Fruit fly (Drosophila melanogaster) whole organism, prepupa: Measurements from ENCODE around the gene DPCoAC.
A peak's percentile ranks its signal among the peaks of the same experiment; 100 is the strongest.

Source experiments
- Blimp-1 ChIP-seq: fragments of 200-800 bp; sonication (Bioruptor generic); optimal IDR thresholded peaks from 3 replicates; lab custom pipeline; 2017; ENCODE audit warnings: missing biosample characterization, missing genetic modification characterization, mild to moderate bottlenecking, moderate library complexity, missing genetic modification reagents
- CG10631 ChIP-seq: fragments of 200-800 bp; sonication (Bioruptor generic); optimal IDR thresholded peaks from 2 replicates; lab custom pipeline; 2016; ENCODE audit warnings: missing biosample characterization, missing genetic modification characterization
- CG10669 ChIP-seq: fragments of 200-800 bp; sonication (Bioruptor generic); optimal IDR thresholded peaks from 3 replicates; lab custom pipeline; 2018; ENCODE audit warnings: missing biosample characterization, mild to moderate bottlenecking, missing genetic modification characterization, moderate library complexity
- CG11294 ChIP-seq: fragments of 200-800 bp; sonication (Bioruptor generic); IDR thresholded peaks from 2 replicates; pipeline ENCODE4 v1.3.6; 2022; ENCODE audit warnings: missing biosample characterization, missing genetic modification characterization
- CG11902 ChIP-seq: fragments of 200-800 bp; sonication (Bioruptor generic); optimal IDR thresholded peaks from 3 replicates; lab custom pipeline; 2016; ENCODE audit warnings: missing biosample characterization, missing genetic modification characterization
- CG15336 ChIP-seq: fragments of 200-800 bp; sonication (Bioruptor generic); IDR thresholded peaks from 2 replicates; pipeline ENCODE4 v1.3.6; 2022; ENCODE audit warnings: missing biosample characterization, missing genetic modification characterization
- CG1621 ChIP-seq: fragments of 200-800 bp; sonication (Bioruptor generic); optimal IDR thresholded peaks from 3 replicates; lab custom pipeline; 2018; ENCODE audit warnings: missing biosample characterization, mild to moderate bottlenecking, missing genetic modification characterization
- CG3032 ChIP-seq: fragments of 200-800 bp; optimal IDR thresholded peaks from 2 replicates; lab custom pipeline; 2019; ENCODE audit warnings: missing biosample characterization, mild to moderate bottlenecking, missing genetic modification characterization, moderate library complexity
- CG31627 ChIP-seq: fragments of 200-800 bp; sonication (Bioruptor generic); optimal IDR thresholded peaks from 3 replicates; lab custom pipeline; 2016; ENCODE audit warnings: missing biosample characterization, missing genetic modification characterization
- CG4318 ChIP-seq: fragments of 200-800 bp; sonication (Bioruptor generic); optimal IDR thresholded peaks from 3 replicates; lab custom pipeline; 2017; ENCODE audit warnings: missing biosample characterization, mild to moderate bottlenecking, missing genetic modification characterization
- CG6163 ChIP-seq: fragments of 200-800 bp; sonication (Bioruptor generic); IDR thresholded peaks from 3 replicates; pipeline ENCODE4 v1.3.6; 2022; ENCODE audit warnings: missing biosample characterization, missing genetic modification characterization
- CG6276 ChIP-seq: fragments of 200-800 bp; sonication (Bioruptor generic); optimal IDR thresholded peaks from 2 replicates; lab custom pipeline; 2017; ENCODE audit warnings: missing biosample characterization, mild to moderate bottlenecking, missing genetic modification characterization
- CG6854 ChIP-seq: fragments of 200-800 bp; sonication (Bioruptor generic); optimal IDR thresholded peaks from 2 replicates; lab custom pipeline; 2017; ENCODE audit warnings: missing biosample characterization, mild to moderate bottlenecking, missing genetic modification characterization
- CG8119 ChIP-seq: fragments of 200-800 bp; sonication (Bioruptor generic); IDR thresholded peaks from 3 replicates; pipeline ENCODE4 v1.3.6; 2022; ENCODE audit warnings: missing biosample characterization, missing genetic modification characterization
- CG8319 ChIP-seq: fragments of 200-800 bp; sonication (Bioruptor generic); optimal IDR thresholded peaks from 3 replicates; lab custom pipeline; 2016; ENCODE audit warnings: missing biosample characterization, missing genetic modification characterization
- CG9139 ChIP-seq: fragments of 200-800 bp; sonication (Bioruptor generic); optimal IDR thresholded peaks from 3 replicates; lab custom pipeline; 2017; ENCODE audit warnings: missing biosample characterization, mild to moderate bottlenecking, missing genetic modification characterization
- Eip75B ChIP-seq: fragments of 200-800 bp; sonication (Bioruptor generic); optimal IDR thresholded peaks from 3 replicates; lab custom pipeline; 2016; ENCODE audit warnings: missing biosample characterization, missing genetic modification characterization
- Eip78C ChIP-seq: fragments of 200-800 bp; sonication (Bioruptor generic); peaks from one replicate; lab custom pipeline; 2016; ENCODE audit warnings: missing biosample characterization, missing genetic modification characterization
- Eip93F ChIP-seq: fragments of 200-800 bp; sonication (Bioruptor generic); optimal IDR thresholded peaks from 2 replicates; lab custom pipeline; 2016; ENCODE audit warnings: missing biosample characterization, mild to moderate bottlenecking, missing genetic modification characterization
- Ets96B ChIP-seq: fragments of 200-800 bp; optimal IDR thresholded peaks from 2 replicates; lab custom pipeline; 2019; ENCODE audit warnings: missing biosample characterization, mild to moderate bottlenecking, missing genetic modification characterization, moderate library complexity
- Gug ChIP-seq: fragments of 200-800 bp; sonication (Bioruptor generic); IDR thresholded peaks from 2 replicates; pipeline ENCODE4 v1.3.6; 2022; ENCODE audit warnings: missing biosample characterization, missing genetic modification characterization
- Hr39 ChIP-seq: fragments of 200-800 bp; sonication (Bioruptor generic); optimal IDR thresholded peaks from 2 replicates; lab custom pipeline; 2016; ENCODE audit warnings: missing biosample characterization, missing genetic modification characterization
- Hr4 ChIP-seq: fragments of 200-800 bp; sonication (Bioruptor generic); optimal IDR thresholded peaks from 3 replicates; lab custom pipeline; 2016; ENCODE audit warnings: missing biosample characterization, missing genetic modification characterization
- Met ChIP-seq: fragments of 200-800 bp; sonication (Bioruptor generic); optimal IDR thresholded peaks from 3 replicates; lab custom pipeline; 2016; ENCODE audit warnings: missing biosample characterization, missing genetic modification characterization
- Smox ChIP-seq: fragments of 200-800 bp; sonication (Bioruptor generic); optimal IDR thresholded peaks from 3 replicates; lab custom pipeline; 2016; ENCODE audit warnings: missing biosample characterization, missing genetic modification characterization
- Sox102F ChIP-seq: fragments of 200-800 bp; sonication (Bioruptor generic); optimal IDR thresholded peaks from 2 replicates; lab custom pipeline; 2016; ENCODE audit warnings: missing biosample characterization, mild to moderate bottlenecking, missing genetic modification characterization
- Sox14 ChIP-seq: fragments of 200-800 bp; sonication (Bioruptor generic); optimal IDR thresholded peaks from 3 replicates; lab custom pipeline; 2016; ENCODE audit warnings: missing biosample characterization, missing genetic modification characterization
- Sox15 ChIP-seq: fragments of 200-800 bp; sonication (Bioruptor generic); optimal IDR thresholded peaks from 3 replicates; lab custom pipeline; 2016; ENCODE audit warnings: missing biosample characterization, missing genetic modification characterization
- achi ChIP-seq: fragments of 200-800 bp; sonication (Bioruptor generic); optimal IDR thresholded peaks from 3 replicates; lab custom pipeline; 2016; ENCODE audit warnings: missing biosample characterization, missing genetic modification characterization
- acj6 ChIP-seq: fragments of 200-800 bp; sonication (Bioruptor generic); optimal IDR thresholded peaks from 3 replicates; lab custom pipeline; 2016; ENCODE audit warnings: missing biosample characterization, missing genetic modification characterization
- cyc ChIP-seq: fragments of 200-800 bp; sonication (Bioruptor generic); optimal IDR thresholded peaks from 3 replicates; lab custom pipeline; 2016; ENCODE audit warnings: missing biosample characterization, missing genetic modification characterization
- dac ChIP-seq: fragments of 200-800 bp; sonication (Bioruptor generic); optimal IDR thresholded peaks from 2 replicates; lab custom pipeline; 2017; ENCODE audit warnings: missing biosample characterization, mild to moderate bottlenecking, missing genetic modification characterization
- dsx ChIP-seq: fragments of 200-800 bp; optimal IDR thresholded peaks from 3 replicates; lab custom pipeline; 2019; ENCODE audit warnings: missing biosample characterization, mild to moderate bottlenecking, missing genetic modification characterization, moderate library complexity; ENCODE audit not compliant: poor library complexity, severe bottlenecking
- eg ChIP-seq: fragments of 200-800 bp; sonication (Bioruptor generic); IDR thresholded peaks from 3 replicates; pipeline ENCODE4 v1.3.6; 2022; ENCODE audit warnings: missing biosample characterization, missing genetic modification characterization
- esn ChIP-seq: fragments of 200-800 bp; sonication (Bioruptor generic); optimal IDR thresholded peaks from 2 replicates; lab custom pipeline; 2016; ENCODE audit warnings: missing biosample characterization, mild to moderate bottlenecking, missing genetic modification characterization, moderate library complexity
- fd59A ChIP-seq: fragments of 200-800 bp; sonication (Bioruptor generic); optimal IDR thresholded peaks from 2 replicates; lab custom pipeline; 2017; ENCODE audit warnings: missing biosample characterization, mild to moderate bottlenecking, missing genetic modification characterization, missing genetic modification reagents
- fd85E ChIP-seq: fragments of 200-800 bp; sonication (Bioruptor generic); optimal IDR thresholded peaks from 3 replicates; lab custom pipeline; 2016; ENCODE audit warnings: missing biosample characterization, missing genetic modification characterization
- fkh ChIP-seq: fragments of 200-800 bp; sonication (Bioruptor generic); optimal IDR thresholded peaks from 3 replicates; lab custom pipeline; 2017; ENCODE audit warnings: missing biosample characterization, mild to moderate bottlenecking, missing genetic modification characterization, moderate library complexity
- lz ChIP-seq: fragments of 200-800 bp; sonication (Bioruptor generic); optimal IDR thresholded peaks from 3 replicates; lab custom pipeline; 2016; ENCODE audit warnings: missing biosample characterization, missing genetic modification characterization
- pdm3 ChIP-seq: fragments of 200-800 bp; sonication (Bioruptor generic); optimal IDR thresholded peaks from 3 replicates; lab custom pipeline; 2016; ENCODE audit warnings: missing biosample characterization, missing genetic modification characterization
- salr ChIP-seq, 2 experiments: fragments of 200-800 bp; sonication (Bioruptor generic); optimal IDR thresholded peaks; 3 replicates each; lab custom pipeline; 2016 to 2018; ENCODE audit warnings: missing biosample characterization in 2 of 2, missing genetic modification characterization in 2 of 2, mild to moderate bottlenecking in 1 of 2
- spab ChIP-seq: fragments of 200-800 bp; sonication (Bioruptor generic); optimal IDR thresholded peaks from 2 replicates; lab custom pipeline; 2017; ENCODE audit warnings: missing biosample characterization, mild to moderate bottlenecking, missing genetic modification characterization, missing genetic modification reagents
- svp ChIP-seq: fragments of 200-800 bp; sonication (Bioruptor generic); peaks from one replicate; lab custom pipeline; 2016; ENCODE audit warnings: missing biosample characterization, missing genetic modification characterization
- vri ChIP-seq: fragments of 200-800 bp; sonication (Bioruptor generic); optimal IDR thresholded peaks from 3 replicates; lab custom pipeline; 2016; ENCODE audit warnings: missing biosample characterization, mild to moderate bottlenecking, missing genetic modification characterization

Gene DPCoAC

dm6 chr3R:20550632-20551486, 6.6 kb downstream of the DPCoAC start (continued):
- TF ChIP-seq CG10631 (GFP tag; lab: Kevin White, UChicago) (no peak), CG3032 (tag; lab: Kevin White, UChicago) (no peak), dsx (GFP tag; lab: Kevin White, UChicago) (peak; percentile 51), Blimp-1 (GFP tag; lab: Kevin White, UChicago) (no peak), Eip78C (GFP tag; lab: Kevin White, UChicago) (peak; percentile 78), lz (GFP tag; lab: Kevin White, UChicago) (no peak), CG10669 (GFP tag; lab: Kevin White, UChicago) (no peak), Ets96B (tag; lab: Kevin White, UChicago) (peak; percentile 28), CG11294 (no peak; the same call in 1 of the 2 replicates)

- TF ChIP-seq Sox14 (peak; percentile 75), Hr4 (GFP tag; lab: Kevin White, UChicago) (peak; percentile 79), fd59A (GFP tag; lab: Kevin White, UChicago) (peak; percentile 85), CG6163 (peak; percentile 90), CG8119 (GFP tag; lab: Robert Waterston, UW) (peak; percentile 89), Ets96B (tag; lab: Kevin White, UChicago) (peak; percentile 91), Eip75B (GFP tag; lab: Kevin White, UChicago) (peak; percentile 84), Sox15 (GFP tag; lab: Kevin White, UChicago) (peak; percentile 86), Gug (GFP tag; lab: Robert Waterston, UW) (peak; percentile 72), CG15336 (GFP tag; lab: Robert Waterston, UW) (peak; percentile 87), lz (GFP tag; lab: Kevin White, UChicago) (peak; percentile 71), CG3032 (tag; lab: Kevin White, UChicago) (peak; percentile 89), fd85E (GFP tag; lab: Kevin White, UChicago) (peak; percentile 65), pdm3 (GFP tag; lab: Kevin White, UChicago) (peak; percentile 84), CG11902 (peak; percentile 81), Eip93F (GFP tag; lab: Kevin White, UChicago) (peak; percentile 34), Met (GFP tag; lab: Kevin White, UChicago) (peak; percentile 85), Eip78C (GFP tag; lab: Kevin White, UChicago) (peak; percentile 94), dsx (GFP tag; lab: Kevin White, UChicago) (peak; percentile 84), fkh (GFP tag; lab: Kevin White, UChicago) (no peak), dac (GFP tag; lab: Kevin White, UChicago) (peak; percentile 77), Blimp-1 (GFP tag; lab: Kevin White, UChicago) (peak; percentile 64), CG9139 (GFP tag; lab: Kevin White, UChicago) (peak; percentile 74), Hr39 (GFP tag; lab: Kevin White, UChicago) (peak; percentile 65), CG6276 (peak; percentile 75), achi (peak; percentile 91), CG31627 (GFP tag; lab: Kevin White, UChicago) (peak; percentile 75), CG10669 (GFP tag; lab: Kevin White, UChicago) (peak; percentile 87), CG4318 (GFP tag; lab: Kevin White, UChicago) (peak; percentile 72), esn (GFP tag; lab: Kevin White, UChicago) (peak; percentile 82), CG10631 (GFP tag; lab: Kevin White, UChicago) (peak; percentile 89), cyc (GFP tag; lab: Kevin White, UChicago) (peak; percentile 78), svp (peak; percentile 84), CG8319 (GFP tag; lab: Kevin White, UChicago) (peak; percentile 87), CG11294 (peak; percentile 71), CG6854 (GFP tag; lab: Kevin White, UChicago) (peak; percentile 63), spab (peak; percentile 78), acj6 (peak; percentile 90), salr (GFP tag; optimal IDR thresholded peaks at IDR 0.05; lab: Kevin White, UChicago) (peak; percentile 77 to 80), vri (GFP tag; lab: Kevin White, UChicago) (peak; percentile 74), eg (peak; percentile 80), CG1621 (peak; percentile 81), Sox102F (GFP tag; lab: Kevin White, UChicago) (peak; percentile 71), Smox (peak; percentile 76)
Observed at dm6 chr3R:20549855-20550603, 7.4 kb downstream of the DPCoAC start.
